Fruit fly (Drosophila melanogaster) whole organism, embryonic: Measurements from ENCODE around the gene Pgm1.

Source experiments
- Antp ChIP-seq: fragments of 200-800 bp; sonication (Bioruptor generic); optimal IDR thresholded peaks from 3 replicates; lab custom pipeline; 2016; ENCODE audit warnings: missing biosample characterization, missing genetic modification characterization
- Bteb2 ChIP-seq: fragments of 200-800 bp; sonication (Bioruptor generic); optimal IDR thresholded peaks from 2 replicates; lab custom pipeline; 2016; ENCODE audit warnings: missing biosample characterization, missing genetic modification characterization
- CG11696 ChIP-seq: fragments of 200-800 bp; sonication (Bioruptor generic); IDR thresholded peaks from 2 replicates; pipeline ENCODE4 v1.3.6; 2022; ENCODE audit warnings: missing biosample characterization, missing genetic modification characterization
- CG12155 ChIP-seq: fragments of 200-800 bp; sonication (Bioruptor generic); optimal IDR thresholded peaks from 3 replicates; lab custom pipeline; 2016; ENCODE audit warnings: missing biosample characterization, missing genetic modification characterization
- CG1233 ChIP-seq: fragments of 200-800 bp; sonication (Bioruptor generic); optimal IDR thresholded peaks from 4 replicates; lab custom pipeline; 2018; ENCODE audit warnings: missing biosample characterization, mild to moderate bottlenecking, missing genetic modification characterization
- CG12659 ChIP-seq: fragments of 200-800 bp; sonication (Bioruptor generic); optimal IDR thresholded peaks from 3 replicates; lab custom pipeline; 2017; ENCODE audit warnings: mild to moderate bottlenecking, missing biosample characterization, missing genetic modification reagents, missing genetic modification characterization
- CG12769 ChIP-seq: fragments of 200-800 bp; sonication (Bioruptor generic); optimal IDR thresholded peaks from 2 replicates; lab custom pipeline; 2019; ENCODE audit warnings: missing biosample characterization, mild to moderate bottlenecking, missing genetic modification characterization, moderate library complexity
- CG15269 ChIP-seq: fragments of 200-800 bp; sonication (Bioruptor generic); optimal IDR thresholded peaks from 2 replicates; lab custom pipeline; 2018; ENCODE audit warnings: missing biosample characterization, mild to moderate bottlenecking, missing genetic modification characterization, moderate library complexity
- CG17361 ChIP-seq: fragments of 200-800 bp; sonication (Bioruptor generic); IDR thresholded peaks from 3 replicates; pipeline ENCODE4 v1.3.6; 2022; ENCODE audit warnings: missing biosample characterization, missing genetic modification characterization
- CG17612 ChIP-seq: fragments of 200-800 bp; sonication (Bioruptor generic); IDR thresholded peaks from 2 replicates; pipeline ENCODE4 v1.3.6; 2022; ENCODE audit warnings: missing biosample characterization, missing genetic modification characterization
- CG18011 ChIP-seq: fragments of 200-800 bp; sonication (Bioruptor generic); optimal IDR thresholded peaks from 2 replicates; lab custom pipeline; 2017; ENCODE audit warnings: missing biosample characterization, missing genetic modification characterization, mild to moderate bottlenecking, moderate library complexity, missing genotype
- CG2889 ChIP-seq: fragments of 200-800 bp; sonication (Bioruptor generic); IDR thresholded peaks from 3 replicates; pipeline ENCODE4 v1.3.6; 2022; ENCODE audit warnings: missing biosample characterization, missing genetic modification characterization
- CG33557 ChIP-seq: fragments of 200-800 bp; sonication (Bioruptor generic); optimal IDR thresholded peaks from 2 replicates; lab custom pipeline; 2019; ENCODE audit warnings: missing biosample characterization, mild to moderate bottlenecking, missing genetic modification characterization, moderate library complexity
- CG4282 ChIP-seq: fragments of 200-800 bp; sonication (Bioruptor generic); optimal IDR thresholded peaks from 2 replicates; lab custom pipeline; 2016; ENCODE audit warnings: missing biosample characterization, missing genetic modification characterization
- CG4360 ChIP-seq: fragments of 200-800 bp; sonication (Bioruptor generic); IDR thresholded peaks from 2 replicates; pipeline ENCODE4 v1.3.6; 2022; ENCODE audit warnings: missing biosample characterization, missing genetic modification characterization
- CG4820 ChIP-seq: fragments of 200-800 bp; sonication (Bioruptor generic); optimal IDR thresholded peaks from 3 replicates; lab custom pipeline; 2016; ENCODE audit warnings: missing biosample characterization, missing genetic modification characterization
- CG5180 ChIP-seq: fragments of 200-800 bp; sonication (Bioruptor generic); optimal IDR thresholded peaks from 3 replicates; lab custom pipeline; 2017; ENCODE audit warnings: missing biosample characterization, missing genetic modification characterization, mild to moderate bottlenecking, moderate library complexity, missing genetic modification reagents
- CG5953 ChIP-seq: fragments of 200-800 bp; sonication (Bioruptor generic); IDR thresholded peaks from 2 replicates; pipeline ENCODE4 v1.3.6; 2022; ENCODE audit warnings: missing biosample characterization, missing genetic modification characterization
- CG6254 ChIP-seq: fragments of 200-800 bp; sonication (Bioruptor generic); optimal IDR thresholded peaks from 3 replicates; lab custom pipeline; 2017; ENCODE audit warnings: mild to moderate bottlenecking, missing biosample characterization, missing genetic modification reagents, missing genetic modification characterization
- CG8359 ChIP-seq: fragments of 200-800 bp; sonication (Bioruptor generic); optimal IDR thresholded peaks from 2 replicates; lab custom pipeline; 2017; ENCODE audit warnings: missing biosample characterization, mild to moderate bottlenecking, missing genetic modification characterization, borderline replicate concordance
- CTCF ChIP-seq: fragments of 200-800 bp; sonication (Bioruptor generic); optimal IDR thresholded peaks from 2 replicates; lab custom pipeline; 2017; ENCODE audit warnings: missing biosample characterization, mild to moderate bottlenecking, missing genetic modification characterization, moderate library complexity
- D ChIP-seq, 2 experiments: fragments of 200-800 bp in 1 of 2; fragments of >200 bp in 1 of 2; sonication (Bioruptor generic) in 1 of 2; optimal IDR thresholded peaks; 2 replicates in 1 of 2; 3 replicates in 1 of 2; lab custom pipeline; 2017; ENCODE audit warnings: mild to moderate bottlenecking in 1 of 2, missing biosample characterization in 1 of 2, missing genetic modification characterization in 1 of 2, missing genetic modification reagents in 1 of 2
- ERR ChIP-seq: fragments of 200-800 bp; sonication (Bioruptor generic); optimal IDR thresholded peaks from 2 replicates; lab custom pipeline; 2016; ENCODE audit warnings: missing biosample characterization, missing genetic modification characterization
- Eip74EF ChIP-seq, 2 experiments: fragments of 200-800 bp in 1 of 2; fragments of >200 bp in 1 of 2; sonication (Bioruptor generic) in 1 of 2; optimal IDR thresholded peaks; 2 replicates each; lab custom pipeline; 2017 to 2019; ENCODE audit warnings: missing biosample characterization in 2 of 2, missing genetic modification characterization in 2 of 2, mild to moderate bottlenecking in 1 of 2, moderate library complexity in 1 of 2
- Gsc ChIP-seq: fragments of 200-800 bp; sonication (Bioruptor generic); IDR thresholded peaks from 2 replicates; pipeline ENCODE4 v1.3.6; 2022; ENCODE audit warnings: missing biosample characterization, missing genetic modification characterization
- Gug ChIP-seq: fragments of 200-800 bp; sonication (Bioruptor generic); IDR thresholded peaks from 4 replicates; pipeline ENCODE4 v1.3.6; 2022; ENCODE audit warnings: missing biosample characterization, missing genetic modification characterization
- Max ChIP-seq: fragments of 200-800 bp; sonication (Bioruptor generic); optimal IDR thresholded peaks from 2 replicates; lab custom pipeline; 2016; ENCODE audit warnings: missing biosample characterization, mild to moderate bottlenecking, missing genetic modification characterization
- Myb ChIP-seq: fragments of 200-800 bp; sonication (Bioruptor generic); optimal IDR thresholded peaks from 2 replicates; lab custom pipeline; 2016; ENCODE audit warnings: missing biosample characterization, missing genetic modification characterization
- Oaz ChIP-seq: fragments of 200-800 bp; sonication (Bioruptor generic); IDR thresholded peaks from 2 replicates; pipeline ENCODE4 v1.3.6; 2022; ENCODE audit warnings: missing biosample characterization, missing genetic modification characterization
- Poxn ChIP-seq: fragments of 200-800 bp; sonication (Bioruptor generic); IDR thresholded peaks from 2 replicates; pipeline ENCODE4 v1.3.6; 2022; ENCODE audit warnings: missing biosample characterization, missing genetic modification characterization
- Rfx ChIP-seq: fragments of 200-800 bp; sonication (Bioruptor generic); IDR thresholded peaks from 2 replicates; pipeline ENCODE4 v1.3.6; 2022; ENCODE audit warnings: missing biosample characterization, missing genetic modification characterization
- Rx ChIP-seq: fragments of 200-800 bp; sonication (Bioruptor generic); IDR thresholded peaks from 2 replicates; pipeline ENCODE4 v1.3.6; 2022; ENCODE audit warnings: missing biosample characterization, missing genetic modification characterization
- Spps ChIP-seq: fragments of 200-800 bp; sonication (Bioruptor generic); optimal IDR thresholded peaks from 2 replicates; lab custom pipeline; 2018; ENCODE audit warnings: missing biosample characterization, mild to moderate bottlenecking, missing genetic modification characterization
- ac ChIP-seq: fragments of 200-800 bp; sonication (Bioruptor generic); optimal IDR thresholded peaks from 3 replicates; lab custom pipeline; 2017; ENCODE audit warnings: missing biosample characterization, mild to moderate bottlenecking, missing genetic modification characterization
- aop ChIP-seq: fragments of 200-800 bp; sonication (Bioruptor generic); IDR thresholded peaks from 2 replicates; pipeline ENCODE4 v1.3.6; 2022; ENCODE audit warnings: missing biosample characterization, missing genetic modification characterization
- dan ChIP-seq: fragments of 200-800 bp; sonication (Bioruptor generic); IDR thresholded peaks from 2 replicates; pipeline ENCODE4 v1.3.6; 2022; ENCODE audit warnings: missing biosample characterization, missing genetic modification characterization
- dati ChIP-seq: fragments of 200-800 bp; sonication (Bioruptor generic); IDR thresholded peaks from 2 replicates; pipeline ENCODE4 v1.3.6; 2022; ENCODE audit warnings: missing biosample characterization, missing genetic modification characterization
- disco-r ChIP-seq: fragments of 200-800 bp; sonication (Bioruptor generic); optimal IDR thresholded peaks from 2 replicates; lab custom pipeline; 2016; ENCODE audit warnings: missing biosample characterization, missing genetic modification characterization
- fru ChIP-seq: fragments of >200 bp; optimal IDR thresholded peaks from 2 replicates; lab custom pipeline; 2017
- gro ChIP-seq: fragments of 200-800 bp; sonication (Bioruptor generic); optimal IDR thresholded peaks from 2 replicates; lab custom pipeline; 2016; ENCODE audit warnings: missing biosample characterization, missing genetic modification characterization
- her ChIP-seq: fragments of 200-800 bp; sonication (Bioruptor generic); optimal IDR thresholded peaks from 2 replicates; lab custom pipeline; 2016; ENCODE audit warnings: missing biosample characterization, missing genetic modification characterization
- lab ChIP-seq: fragments of 200-800 bp; sonication (Bioruptor generic); optimal IDR thresholded peaks from 3 replicates; lab custom pipeline; 2017; ENCODE audit warnings: missing biosample characterization, missing genetic modification characterization, mild to moderate bottlenecking, moderate library complexity, missing genetic modification reagents
- nau ChIP-seq: fragments of 200-800 bp; sonication (Bioruptor generic); optimal IDR thresholded peaks from 3 replicates; lab custom pipeline; 2017; ENCODE audit warnings: missing biosample characterization, mild to moderate bottlenecking, missing genetic modification characterization, missing genetic modification reagents
- psq ChIP-seq: fragments of 200-800 bp; sonication (Bioruptor generic); optimal IDR thresholded peaks from 2 replicates; lab custom pipeline; 2017; ENCODE audit warnings: missing biosample characterization, missing genetic modification characterization
- tgo ChIP-seq: fragments of 200-800 bp; sonication (Bioruptor generic); IDR thresholded peaks from 3 replicates; pipeline ENCODE4 v1.3.6; 2022; ENCODE audit warnings: missing biosample characterization, missing genetic modification characterization
- tio ChIP-seq: fragments of 200-800 bp; sonication (Bioruptor generic); optimal IDR thresholded peaks from 2 replicates; lab custom pipeline; 2017; ENCODE audit warnings: missing biosample characterization, missing genetic modification characterization, inconsistent platforms
- tup ChIP-seq: fragments of 200-800 bp; sonication (Bioruptor generic); optimal IDR thresholded peaks from 2 replicates; lab custom pipeline; 2016; ENCODE audit warnings: missing biosample characterization, mild to moderate bottlenecking, missing genetic modification characterization, moderate library complexity
- unc-4 ChIP-seq: fragments of 200-800 bp; sonication (Bioruptor generic); IDR thresholded peaks from 2 replicates; pipeline ENCODE4 v1.3.6; 2022; ENCODE audit warnings: missing biosample characterization, missing genetic modification characterization; ENCODE audit not compliant: partially characterized antibody
- vfl ChIP-seq: fragments of 200-800 bp; sonication (Bioruptor generic); optimal IDR thresholded peaks from 2 replicates; lab custom pipeline; 2016; ENCODE audit warnings: missing biosample characterization, missing genetic modification characterization
- wek ChIP-seq: fragments of 200-800 bp; sonication (Bioruptor generic); optimal IDR thresholded peaks from 3 replicates; lab custom pipeline; 2018; ENCODE audit warnings: missing biosample characterization, mild to moderate bottlenecking, missing genetic modification characterization, moderate library complexity

Gene Pgm1

DNA sequence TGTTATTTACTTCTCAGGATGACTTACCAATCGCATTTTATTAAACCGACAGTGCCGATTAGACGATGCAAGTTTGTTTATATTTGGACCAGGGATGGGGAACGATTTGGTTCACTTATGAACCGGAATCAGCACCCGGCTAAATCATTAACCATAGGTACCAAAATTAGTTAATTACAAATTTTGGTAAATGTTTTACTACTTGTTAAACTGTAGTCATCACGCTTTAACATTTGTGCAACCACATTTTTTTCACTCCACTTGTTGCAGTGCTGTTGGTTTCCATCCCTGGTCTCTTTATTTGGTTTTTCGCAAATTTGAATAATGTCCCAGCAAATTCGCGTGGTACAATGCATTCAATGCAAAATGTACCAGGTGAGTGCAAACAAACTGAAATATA, 22.8 kb downstream of the Pgm1 start, which contains the start of the genes IntS9 and CG43295 (continued):
- TF ChIP-seq disco-r (GFP tag; lab: Kevin White, UChicago) (peak; percentile 46), CG4360 (no peak), fru (no peak), Max (GFP tag; lab: Kevin White, UChicago) (peak; percentile 78), CG12155 (peak; percentile 81), Rfx (GFP tag; lab: Robert Waterston, UW) (peak; percentile 76), CG4282 (GFP tag; lab: Kevin White, UChicago) (peak; percentile 69), her (GFP tag; lab: Kevin White, UChicago) (peak; percentile 77), CG12769 (tag; lab: Kevin White, UChicago) (no peak), CG6254 (peak; percentile 47), Myb (GFP tag; lab: Kevin White, UChicago) (peak; percentile 70), psq (GFP tag; lab: Kevin White, UChicago) (peak; percentile 25), tgo (GFP tag; lab: Robert Waterston, UW) (peak; percentile 80), CG17361 (no peak; the same call in 2 of the 3 replicates), Eip74EF (GFP tag; optimal IDR thresholded peaks at IDR 0.05; lab: Kevin White, UChicago) (no peak), Antp (peak; percentile 89), D (optimal IDR thresholded peaks at IDR 0.05; lab: Kevin White, UChicago) (no peak), D (GFP tag; optimal IDR thresholded peaks at IDR 0.05; lab: Kevin White, UChicago) (peak; percentile 62), CG11696 (GFP tag; lab: Robert Waterston, UW) (peak; percentile 65), Gug (GFP tag; lab: Robert Waterston, UW) (peak; percentile 68), Oaz (GFP tag; lab: Robert Waterston, UW) (peak; percentile 74), CG15269 (tag; lab: Kevin White, UChicago) (no peak), Spps (tag; lab: Kevin White, UChicago) (peak; percentile 81), CG18011 (GFP tag; lab: Kevin White, UChicago) (peak; percentile 70), gro (GFP tag; lab: Kevin White, UChicago) (no peak), Poxn (GFP tag; lab: Robert Waterston, UW) (0 out of 2 replicates have a peak, but pooled peaks have one; percentile 8), vfl (GFP tag; lab: Kevin White, UChicago) (peak; percentile 79), nau (no peak), CG33557 (peak; percentile 63), CG5953 (GFP tag; lab: Robert Waterston, UW) (peak; percentile 72), Bteb2 (peak; percentile 80), tio (GFP tag; lab: Kevin White, UChicago) (peak; percentile 77), lab (GFP tag; lab: Kevin White, UChicago) (no peak), ac (GFP tag; lab: Kevin White, UChicago) (peak; percentile 7), CG17612 (GFP tag; lab: Robert Waterston, UW) (peak; percentile 47; the same call in 1 of the 2 replicates), CTCF (GFP tag; lab: Kevin White, UChicago) (no peak), CG8359 (GFP tag; lab: Kevin White, UChicago) (peak; percentile 47), Gsc (peak; percentile 56; the same call in 1 of the 2 replicates), ERR (GFP tag; lab: Kevin White, UChicago) (peak; percentile 71), CG12659 (peak; percentile 71), unc-4 (no peak), CG1233 (GFP tag; lab: Kevin White, UChicago) (peak; percentile 58), wek (GFP tag; lab: Kevin White, UChicago) (peak; percentile 32), CG5180 (GFP tag; lab: Kevin White, UChicago) (no peak), aop (GFP tag; lab: Robert Waterston, UW) (no peak), Rx (GFP tag; lab: Robert Waterston, UW) (peak; percentile 82), CG2889 (GFP tag; lab: Robert Waterston, UW) (peak; percentile 67; the same call in 2 of the 3 replicates), CG4820 (GFP tag; lab: Kevin White, UChicago) (peak; percentile 85), dan (no peak; the same call in 1 of the 2 replicates), dati (peak; percentile 82), tup (GFP tag; lab: Kevin White, UChicago) (peak; percentile 69)
